Worm (Caenorhabditis elegans): ENCODE results near the gene pes-1.

DNA sequence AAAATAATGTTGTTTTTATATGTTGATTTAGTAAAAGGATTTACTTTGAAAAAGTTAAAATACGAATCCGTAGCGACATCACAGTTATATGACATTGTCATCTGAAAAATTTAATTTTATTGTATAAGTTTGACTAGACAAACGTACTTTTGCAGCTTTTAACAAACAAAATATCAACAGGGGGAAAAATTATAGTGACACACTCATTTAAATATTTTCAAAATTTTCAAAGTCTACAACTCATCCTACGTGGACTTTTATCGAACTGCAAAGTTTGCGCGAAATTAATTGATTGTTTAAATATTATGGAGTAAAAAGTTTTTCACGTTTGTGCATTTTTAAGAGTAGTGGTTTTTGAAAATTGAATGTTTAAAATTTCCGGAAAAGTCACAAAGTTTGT lies 23.1 kb downstream of the pes-1 start, which contains the start of gene C09B9.85:
- no peak for TF ChIP-seq hlh-4 (tag; optimal IDR thresholded peaks at IDR 0.05)
- no peak for TF ChIP-seq ceh-90 (tag; optimal IDR thresholded peaks at IDR 0.05)
- TF ChIP-seq mdl-1 (tag; optimal IDR thresholded peaks at IDR 0.05) = no peak
- no peak for TF ChIP-seq dpl-1 (GFP tag; optimal IDR thresholded peaks at IDR 0.05)
- TF ChIP-seq sptf-1 (tag; optimal IDR thresholded peaks at IDR 0.05) = no peak
- no peak for TF ChIP-seq tbx-2 (tag; optimal IDR thresholded peaks at IDR 0.05)
- TF ChIP-seq lsy-2 (tag; optimal IDR thresholded peaks at IDR 0.05) = no peak
- TF ChIP-seq ceh-88 (GFP tag; IDR thresholded peaks at IDR 0.05) = no peak
- no peak for TF ChIP-seq C04F5.9 (tag; optimal IDR thresholded peaks at IDR 0.05)
- no peak for TF ChIP-seq snpc-4 (tag; optimal IDR thresholded peaks at IDR 0.05)
- TF ChIP-seq ama-1 (optimal IDR thresholded peaks at IDR 0.05) = no peak
- TF ChIP-seq ztf-11 (tag; optimal IDR thresholded peaks at IDR 0.05) = no peak
